Worm (Caenorhabditis elegans) whole organism, L4 larva: ENCODE measurements around the gene sec-16A.2.

ENCODE experiments used
- F10B5.3 ChIP-seq: sonication (generic microtip); optimal IDR thresholded peaks from 2 replicates; lab custom pipeline; 2016; ENCODE audit warnings: mild to moderate bottlenecking, missing genetic modification characterization, missing compliant biosample characterization
- R02D3.7 ChIP-seq: fragments of 150-350 bp; sonication (generic microtip); optimal IDR thresholded peaks from 3 replicates; lab custom pipeline; 2014; ENCODE audit warnings: missing biosample characterization, missing genetic modification characterization
- Y105C5A.15 ChIP-seq: fragments of 200-800 bp; sonication (Bioruptor generic); IDR thresholded peaks from 2 replicates; pipeline ENCODE4 v1.3.6; 2022; ENCODE audit warnings: missing genetic modification characterization, missing compliant biosample characterization
- Y75B8A.6 ChIP-seq: fragments of 200-800 bp; sonication (Bioruptor generic); IDR thresholded peaks from 2 replicates; pipeline ENCODE4 v1.3.6; 2022; ENCODE audit warnings: missing genetic modification reagents, missing genetic modification characterization, missing compliant biosample characterization
- aha-1 ChIP-seq: fragments of 150-350 bp; peaks from one replicate; lab custom pipeline; 2014; ENCODE audit warnings: missing biosample characterization, missing genetic modification characterization
- ama-1 ChIP-seq: fragments of 150-350 bp; optimal IDR thresholded peaks from 2 replicates; lab custom pipeline; 2014; ENCODE audit warnings: inconsistent platforms, mixed read lengths
- ceh-20 ChIP-seq: fragments of 200-800 bp; sonication (Bioruptor generic); IDR thresholded peaks from 2 replicates; pipeline ENCODE4 v1.3.6; 2022; ENCODE audit warnings: missing genetic modification reagents, missing genetic modification characterization, missing compliant biosample characterization
- ceh-32 ChIP-seq: sonication (generic microtip); optimal IDR thresholded peaks from 2 replicates; lab custom pipeline; 2016; ENCODE audit warnings: mild to moderate bottlenecking, missing genetic modification characterization, missing compliant biosample characterization; ENCODE audit not compliant: poor library complexity
- ceh-44 ChIP-seq: fragments of 200-800 bp; sonication (Bioruptor generic); IDR thresholded peaks from 2 replicates; pipeline ENCODE4 v1.3.6; 2022; ENCODE audit warnings: missing genetic modification reagents, missing genetic modification characterization, missing compliant biosample characterization
- ceh-82 ChIP-seq: sonication (generic microtip); optimal IDR thresholded peaks from 2 replicates; lab custom pipeline; 2017; ENCODE audit warnings: missing biosample characterization, missing genetic modification characterization
- ctbp-1 ChIP-seq: fragments of 200-800 bp; sonication (Bioruptor generic); IDR thresholded peaks from 2 replicates; pipeline ENCODE4 v1.3.6; 2022; ENCODE audit warnings: missing genetic modification reagents, missing genetic modification characterization, missing compliant biosample characterization
- daf-16 ChIP-seq, 3 experiments: sonication (generic microtip); optimal IDR thresholded peaks; 2 replicates each; lab custom pipeline; 2016 to 2017; ENCODE audit warnings: missing genetic modification characterization in 3 of 3, missing genetic modification reagents in 3 of 3, mild to moderate bottlenecking in 2 of 3, missing compliant biosample characterization in 2 of 3, missing biosample characterization in 1 of 3, moderate library complexity in 1 of 3
- daf-8 ChIP-seq: fragments of 200-800 bp; sonication (Bioruptor generic); IDR thresholded peaks from 2 replicates; pipeline ENCODE4 v1.3.6; 2022; ENCODE audit warnings: missing genetic modification characterization, missing compliant biosample characterization
- dpl-1 ChIP-seq: fragments of 150-350 bp; optimal IDR thresholded peaks from 2 replicates; lab custom pipeline; 2014; ENCODE audit warnings: missing biosample characterization, missing genetic modification reagents, missing genetic modification characterization
- lin-39 ChIP-seq: fragments of 150-350 bp; optimal IDR thresholded peaks from 2 replicates; lab custom pipeline; 2014; ENCODE audit warnings: missing biosample characterization, missing genetic modification reagents, missing genetic modification characterization
- nhr-102 ChIP-seq: sonication (generic microtip); optimal IDR thresholded peaks from 2 replicates; lab custom pipeline; 2016; ENCODE audit warnings: mild to moderate bottlenecking, missing genetic modification characterization, moderate library complexity, missing compliant biosample characterization
- nhr-11 ChIP-seq: fragments of 150-350 bp; optimal IDR thresholded peaks from 2 replicates; lab custom pipeline; 2014; ENCODE audit warnings: missing biosample characterization, missing genetic modification characterization
- nhr-25 ChIP-seq: sonication (generic microtip); optimal IDR thresholded peaks from 2 replicates; lab custom pipeline; 2017; ENCODE audit warnings: missing genetic modification characterization, mild to moderate bottlenecking, missing compliant biosample characterization, antibody characterized with exemption, moderate library complexity, borderline replicate concordance; ENCODE audit not compliant: insufficient read depth
- nhr-41 ChIP-seq: fragments of 200-800 bp; sonication (Bioruptor generic); IDR thresholded peaks from 2 replicates; pipeline ENCODE4 v1.3.6; 2022; ENCODE audit warnings: missing genetic modification reagents, missing genetic modification characterization, missing compliant biosample characterization
- nhr-48 ChIP-seq: sonication (generic microtip); optimal IDR thresholded peaks from 2 replicates; lab custom pipeline; 2016; ENCODE audit warnings: mild to moderate bottlenecking, missing genetic modification characterization, missing compliant biosample characterization
- pha-4 ChIP-seq, 2 experiments: fragments of 150-350 bp in 1 of 2; fragments of 200-800 bp in 1 of 2; sonication (Bioruptor generic) in 1 of 2; IDR thresholded peaks in 1 of 2; optimal IDR thresholded peaks in 1 of 2; 2 replicates each; pipeline versions ENCODE4 v1.3.6 to Lab custom; 2014 to 2022; ENCODE audit warnings: missing genetic modification characterization in 2 of 2, missing genetic modification reagents in 2 of 2, missing biosample characterization in 1 of 2, missing compliant biosample characterization in 1 of 2
- rbr-2 ChIP-seq: sonication (generic microtip); optimal IDR thresholded peaks from 2 replicates; lab custom pipeline; 2016; ENCODE audit warnings: missing genotype, missing genetic modification characterization, missing compliant biosample characterization
- saeg-2 ChIP-seq: fragments of 200-800 bp; sonication (Bioruptor generic); IDR thresholded peaks from 2 replicates; pipeline ENCODE4 v1.3.6; 2022; ENCODE audit warnings: missing genetic modification reagents, missing genetic modification characterization, missing compliant biosample characterization
- sdz-12 ChIP-seq: fragments of 200-800 bp; sonication (Bioruptor generic); optimal IDR thresholded peaks from 2 replicates; lab custom pipeline; 2018; ENCODE audit warnings: mild to moderate bottlenecking, missing genetic modification characterization, missing compliant biosample characterization
- set-16 ChIP-seq: fragments of 200-800 bp; sonication (Bioruptor generic); IDR thresholded peaks from 2 replicates; pipeline ENCODE4 v1.3.6; 2022; ENCODE audit warnings: missing genetic modification reagents, missing genetic modification characterization, missing compliant biosample characterization
- spr-1 ChIP-seq: sonication (generic microtip); optimal IDR thresholded peaks from 2 replicates; lab custom pipeline; 2016; ENCODE audit warnings: mild to moderate bottlenecking, missing genetic modification characterization, missing compliant biosample characterization
- tra-1 ChIP-seq: fragments of 200-800 bp; sonication (Bioruptor generic); IDR thresholded peaks from 2 replicates; pipeline ENCODE4 v1.3.6; 2022; ENCODE audit warnings: missing genetic modification reagents, missing genetic modification characterization, missing compliant biosample characterization
- unc-62 ChIP-seq, 3 experiments: fragments of 150-350 bp in 1 of 3; sonication (generic microtip); optimal IDR thresholded peaks in 2 of 3; peaks in 1 of 3; 1 replicate in 1 of 3; 2 replicates in 2 of 3; lab custom pipeline; 2014 to 2017; ENCODE audit warnings: missing biosample characterization in 3 of 3, missing genetic modification characterization in 3 of 3, missing genetic modification reagents in 3 of 3, missing genotype in 1 of 3
- vab-7 ChIP-seq: fragments of 200-800 bp; sonication (Bioruptor generic); IDR thresholded peaks from 2 replicates; pipeline ENCODE4 v1.3.6; 2022; ENCODE audit warnings: missing genetic modification reagents, missing genetic modification characterization, missing compliant biosample characterization
- zip-2 ChIP-seq: fragments of 150-350 bp; optimal IDR thresholded peaks from 2 replicates; lab custom pipeline; 2014; ENCODE audit warnings: missing biosample characterization, missing genetic modification characterization
- ztf-11 ChIP-seq: fragments of 150-350 bp; optimal IDR thresholded peaks from 2 replicates; lab custom pipeline; 2014; ENCODE audit warnings: missing biosample characterization, missing genetic modification characterization

sec-16A.2 gene

ce11 chrX:8268083-8268482 lies 19.0 kb upstream of the sec-16A.2 start:
- TF ChIP-seq unc-62 (GFP tag; optimal IDR thresholded peaks at IDR 0.05 in 1 of 2; lab: Kevin White, UChicago) (no peak), unc-62 (tag; optimal IDR thresholded peaks at IDR 0.05; lab: Kevin White, UChicago) (no peak), nhr-48 (tag; lab: Kevin White, UChicago) (no peak), ceh-82 (tag; lab: Kevin White, UChicago) (no peak)

ce11 chrX:8270971-8271553 lies 16.0 kb upstream of the sec-16A.2 start, which contains the start of gene cutl-29:
cutl-29 (minus strand) TSS chrX:8271021.
- TF ChIP-seq saeg-2 (GFP tag; lab: Robert Waterston, UW) (no peak), ceh-32 (tag; lab: Kevin White, UChicago) (no peak), dpl-1 (GFP tag; lab: Kevin White, UChicago) (no peak), unc-62 (GFP tag; optimal IDR thresholded peaks at IDR 0.05 in 1 of 2; lab: Kevin White, UChicago) (peak in 1 of 2 experiments; percentile 58), unc-62 (tag; optimal IDR thresholded peaks at IDR 0.05; lab: Kevin White, UChicago) (no peak)

ce11 chrX:8273496-8273895 lies 13.6 kb upstream of the sec-16A.2 start:
- TF ChIP-seq pha-4 (GFP tag; IDR thresholded peaks at IDR 0.05; lab: Robert Waterston, UW) (no peak), pha-4 (tag; optimal IDR thresholded peaks at IDR 0.05; lab: Kevin White, UChicago) (no peak), set-16 (no peak), ceh-44 (GFP tag; lab: Robert Waterston, UW) (no peak), Y75B8A.6 (GFP tag; lab: Robert Waterston, UW) (no peak), Y105C5A.15 (no peak), R02D3.7 (tag; lab: Kevin White, UChicago) (no peak), zip-2 (no peak), ctbp-1 (no peak), daf-8 (GFP tag; lab: Robert Waterston, UW) (no peak), unc-62 (GFP tag; optimal IDR thresholded peaks at IDR 0.05 in 1 of 2; lab: Kevin White, UChicago) (no peak), unc-62 (tag; optimal IDR thresholded peaks at IDR 0.05; lab: Kevin White, UChicago) (no peak), rbr-2 (no peak), dpl-1 (GFP tag; lab: Kevin White, UChicago) (no peak), F10B5.3 (tag; lab: Kevin White, UChicago) (no peak), nhr-102 (no peak), ztf-11 (no peak), nhr-41 (GFP tag; lab: Robert Waterston, UW) (no peak), tra-1 (GFP tag; lab: Robert Waterston, UW) (no peak), spr-1 (tag; lab: Kevin White, UChicago) (no peak), ama-1 (lab: Kevin White, UChicago) (no peak)

ce11 chrX:8274869-8275268 lies 12.2 kb upstream of the sec-16A.2 start, which contains the start of gene ksr-1:
ksr-1 (plus strand) TSS chrX:8275169.
- TF ChIP-seq rbr-2 (no peak), lin-39 (tag; lab: Kevin White, UChicago) (no peak), sdz-12 (GFP tag; lab: Kevin White, UChicago) (no peak), vab-7 (no peak)

DNA sequence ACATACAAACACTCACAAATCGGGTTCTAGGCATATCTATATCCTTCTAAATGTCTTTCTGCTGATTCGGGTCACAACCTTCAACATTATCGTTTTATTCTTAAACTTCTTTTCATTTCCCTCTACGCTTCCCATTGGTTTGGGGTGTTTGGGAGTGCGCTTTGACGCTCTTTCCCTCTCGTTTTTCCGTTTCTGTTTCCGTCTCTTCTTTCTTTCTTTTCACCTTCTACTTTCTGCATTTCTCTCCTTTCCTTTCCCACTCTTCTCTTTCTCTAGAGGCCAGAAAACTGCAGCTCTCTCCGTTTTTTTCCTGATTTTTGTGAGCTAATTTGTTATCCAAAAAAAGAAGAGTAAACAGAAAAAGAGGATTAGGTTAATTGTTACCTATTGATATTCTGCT lies 10.7 kb upstream of the sec-16A.2 start:
- TF ChIP-seq nhr-25 (tag; lab: Kevin White, UChicago) (no peak), nhr-11 (peak; percentile 25)
- TF ChIP-seq, all 104 proteins: peak for 1

ce11 chrX:8276984-8277383 lies 10.1 kb upstream of the sec-16A.2 start:
- TF ChIP-seq ceh-20 (GFP tag; lab: Robert Waterston, UW), result no peak
- TF ChIP-seq aha-1 (tag; lab: Kevin White, UChicago), result peak; percentile 59
- peak in 1 of 2 experiments; percentile 92 for TF ChIP-seq daf-16 (GFP tag; optimal IDR thresholded peaks at IDR 0.05; lab: Kevin White, UChicago)
- TF ChIP-seq daf-16 (tag; optimal IDR thresholded peaks at IDR 0.05; lab: Kevin White, UChicago), result no peak
